Worm (Caenorhabditis elegans) whole organism, L1 larva: ENCODE measurements around the gene R13D11.10.

Source experiments
- C04F5.9 ChIP-seq: sonication (generic microtip); optimal IDR thresholded peaks from 2 replicates; lab custom pipeline; 2016; ENCODE audit warnings: missing genetic modification characterization, missing compliant biosample characterization
- C34B4.2 ChIP-seq: sonication (generic microtip); optimal IDR thresholded peaks from 2 replicates; lab custom pipeline; 2017; ENCODE audit warnings: mild to moderate bottlenecking, missing genetic modification characterization, missing compliant biosample characterization
- F16B12.6 ChIP-seq: fragments of 150-350 bp; optimal IDR thresholded peaks from 2 replicates; lab custom pipeline; 2014; ENCODE audit warnings: missing biosample characterization, missing genetic modification characterization
- Y116A8C.19 ChIP-seq: sonication (generic microtip); optimal IDR thresholded peaks from 2 replicates; lab custom pipeline; 2016; ENCODE audit warnings: missing compliant biosample characterization, missing genetic modification characterization, borderline replicate concordance
- aha-1 ChIP-seq: fragments of 150-350 bp; optimal IDR thresholded peaks from 2 replicates; lab custom pipeline; 2014; ENCODE audit warnings: missing biosample characterization, missing genetic modification characterization
- alr-1 ChIP-seq: fragments of 200-800 bp; sonication (Bioruptor generic); optimal IDR thresholded peaks from 2 replicates; lab custom pipeline; 2018; ENCODE audit warnings: borderline replicate concordance, mild to moderate bottlenecking, missing genetic modification characterization, missing compliant biosample characterization
- aly-2 ChIP-seq: fragments of 150-350 bp; optimal IDR thresholded peaks from 2 replicates; lab custom pipeline; 2014; ENCODE audit warnings: missing biosample characterization, missing genetic modification characterization
- ama-1 ChIP-seq: fragments of 150-350 bp; optimal IDR thresholded peaks from 2 replicates; lab custom pipeline; 2014
- blmp-1 ChIP-seq: fragments of 150-350 bp; optimal IDR thresholded peaks from 2 replicates; lab custom pipeline; 2014; ENCODE audit warnings: missing biosample characterization, missing genetic modification characterization
- ceh-82 ChIP-seq, 3 experiments: fragments of 150-350 bp in 1 of 3; sonication (generic microtip) in 2 of 3; optimal IDR thresholded peaks; 2 replicates each; lab custom pipeline; 2014 to 2017; ENCODE audit warnings: missing biosample characterization in 3 of 3, missing genetic modification characterization in 3 of 3
- ceh-88 ChIP-seq: fragments of 200-800 bp; sonication (Bioruptor generic); IDR thresholded peaks from 2 replicates; pipeline ENCODE4 v1.3.6; 2022; ENCODE audit warnings: missing genetic modification characterization, missing compliant biosample characterization
- ceh-90 ChIP-seq: sonication (generic microtip); optimal IDR thresholded peaks from 2 replicates; lab custom pipeline; 2016; ENCODE audit warnings: missing genetic modification characterization, missing compliant biosample characterization
- ces-1 ChIP-seq: fragments of 150-350 bp; optimal IDR thresholded peaks from 2 replicates; lab custom pipeline; 2014; ENCODE audit warnings: missing biosample characterization, missing genetic modification reagents, missing genetic modification characterization
- dsc-1 ChIP-seq: sonication (generic microtip); optimal IDR thresholded peaks from 2 replicates; lab custom pipeline; 2016; ENCODE audit warnings: mild to moderate bottlenecking, missing genetic modification characterization, missing compliant biosample characterization
- efl-3 ChIP-seq: fragments of 200-800 bp; sonication (Bioruptor generic); optimal IDR thresholded peaks from 2 replicates; lab custom pipeline; 2018; ENCODE audit warnings: mild to moderate bottlenecking, missing genetic modification characterization, missing compliant biosample characterization
- egl-13 ChIP-seq: sonication (generic microtip); optimal IDR thresholded peaks from 2 replicates; lab custom pipeline; 2016; ENCODE audit warnings: missing genotype, missing genetic modification reagents, missing genetic modification characterization, missing compliant biosample characterization
- egl-27 ChIP-seq, 2 experiments: fragments of 150-350 bp in 1 of 2; sonication (generic microtip); optimal IDR thresholded peaks; 3 replicates each; lab custom pipeline; 2017 to 2018; ENCODE audit warnings: missing biosample characterization in 2 of 2, missing genetic modification characterization in 2 of 2, missing genetic modification reagents in 2 of 2
- elt-2 ChIP-seq: sonication (generic microtip); optimal IDR thresholded peaks from 2 replicates; lab custom pipeline; 2016; ENCODE audit warnings: missing genetic modification characterization, mild to moderate bottlenecking, inconsistent platforms, missing compliant biosample characterization, missing genetic modification reagents
- fos-1 ChIP-seq: fragments of 150-350 bp; optimal IDR thresholded peaks from 2 replicates; lab custom pipeline; 2014; ENCODE audit warnings: missing biosample characterization, missing genetic modification characterization
- hpl-2 ChIP-seq: fragments of 150-350 bp; optimal IDR thresholded peaks from 2 replicates; lab custom pipeline; 2014; ENCODE audit warnings: missing biosample characterization, missing genetic modification reagents, missing genetic modification characterization
- irx-1 ChIP-seq: sonication (generic microtip); optimal IDR thresholded peaks from 2 replicates; lab custom pipeline; 2016; ENCODE audit warnings: missing genetic modification characterization, missing compliant biosample characterization
- isw-1 ChIP-seq: fragments of 200-800 bp; sonication (Bioruptor generic); IDR thresholded peaks from 2 replicates; pipeline ENCODE4 v1.3.6; 2022; ENCODE audit warnings: missing genetic modification characterization, missing compliant biosample characterization
- lin-13 ChIP-seq: fragments of 150-350 bp; optimal IDR thresholded peaks from 2 replicates; lab custom pipeline; 2014; ENCODE audit warnings: missing biosample characterization, missing genetic modification reagents, missing genetic modification characterization
- lin-14 ChIP-seq: fragments of 200-800 bp; sonication (Bioruptor generic); optimal IDR thresholded peaks from 2 replicates; lab custom pipeline; 2018; ENCODE audit warnings: mild to moderate bottlenecking, missing genetic modification characterization, moderate library complexity, missing compliant biosample characterization
- lin-35 ChIP-seq, 2 experiments: fragments of 150-350 bp; optimal IDR thresholded peaks; 2 replicates each; lab custom pipeline; 2014; ENCODE audit warnings: missing biosample characterization in 2 of 2, missing genetic modification characterization in 2 of 2, missing genetic modification reagents in 2 of 2
- lin-39 ChIP-seq: fragments of 150-350 bp; optimal IDR thresholded peaks from 2 replicates; lab custom pipeline; 2014; ENCODE audit warnings: missing biosample characterization, missing genetic modification reagents, missing genetic modification characterization
- lsy-2 ChIP-seq, 2 experiments: fragments of 150-350 bp; optimal IDR thresholded peaks; 2 replicates each; lab custom pipeline; 2014; ENCODE audit warnings: missing biosample characterization in 2 of 2, missing genetic modification characterization in 2 of 2
- mab-9 ChIP-seq: fragments of 200-800 bp; sonication (Bioruptor generic); IDR thresholded peaks from 2 replicates; pipeline ENCODE4 v1.3.6; 2022; ENCODE audit warnings: missing genetic modification reagents, missing genetic modification characterization, missing compliant biosample characterization
- mdl-1 ChIP-seq, 2 experiments: fragments of 150-350 bp; optimal IDR thresholded peaks; 2 replicates each; lab custom pipeline; 2014 to 2017; ENCODE audit warnings: missing biosample characterization in 2 of 2, missing genetic modification characterization in 2 of 2, inconsistent platforms in 1 of 2
- mep-1 ChIP-seq: fragments of 150-350 bp; optimal IDR thresholded peaks from 2 replicates; lab custom pipeline; 2014; ENCODE audit warnings: missing biosample characterization, missing genetic modification characterization
- nhr-12 ChIP-seq: sonication (generic microtip); optimal IDR thresholded peaks from 2 replicates; lab custom pipeline; 2017; ENCODE audit warnings: missing biosample characterization, missing genetic modification characterization
- nhr-20 ChIP-seq: sonication (generic microtip); optimal IDR thresholded peaks from 2 replicates; lab custom pipeline; 2016; ENCODE audit warnings: mild to moderate bottlenecking, missing genetic modification characterization, missing compliant biosample characterization
- nhr-47 ChIP-seq: sonication (generic microtip); optimal IDR thresholded peaks from 2 replicates; lab custom pipeline; 2016; ENCODE audit warnings: mild to moderate bottlenecking, missing genetic modification characterization, moderate library complexity, missing compliant biosample characterization
- nhr-71 ChIP-seq: sonication (generic microtip); optimal IDR thresholded peaks from 2 replicates; lab custom pipeline; 2016; ENCODE audit warnings: mild to moderate bottlenecking, missing genetic modification characterization, moderate library complexity, missing compliant biosample characterization
- nhr-76 ChIP-seq: sonication (generic microtip); optimal IDR thresholded peaks from 2 replicates; lab custom pipeline; 2017; ENCODE audit warnings: missing biosample characterization, missing genetic modification characterization
- nhr-90 ChIP-seq: sonication (generic microtip); optimal IDR thresholded peaks from 2 replicates; lab custom pipeline; 2016; ENCODE audit warnings: mild to moderate bottlenecking, missing genetic modification characterization, missing compliant biosample characterization; ENCODE audit not compliant: poor library complexity
- pag-3 ChIP-seq: sonication (generic microtip); optimal IDR thresholded peaks from 2 replicates; lab custom pipeline; 2017; ENCODE audit warnings: missing genetic modification characterization, mild to moderate bottlenecking, missing compliant biosample characterization, antibody characterized with exemption, borderline replicate concordance; ENCODE audit not compliant: insufficient read depth
- pqm-1 ChIP-seq: sonication (generic microtip); optimal IDR thresholded peaks from 3 replicates; lab custom pipeline; 2017; ENCODE audit warnings: missing biosample characterization, missing genetic modification characterization
- rnt-1 ChIP-seq: sonication (generic microtip); optimal IDR thresholded peaks from 2 replicates; lab custom pipeline; 2016; ENCODE audit warnings: mild to moderate bottlenecking, missing genetic modification characterization, moderate library complexity, missing compliant biosample characterization
- snpc-4 ChIP-seq: fragments of 150-350 bp; optimal IDR thresholded peaks from 2 replicates; lab custom pipeline; 2014; ENCODE audit warnings: missing biosample characterization, missing genetic modification characterization
- sup-37 ChIP-seq: fragments of 200-800 bp; sonication (Bioruptor generic); optimal IDR thresholded peaks from 2 replicates; lab custom pipeline; 2018; ENCODE audit warnings: mild to moderate bottlenecking, missing genetic modification characterization, missing compliant biosample characterization
- tbx-2 ChIP-seq: sonication (generic microtip); optimal IDR thresholded peaks from 2 replicates; lab custom pipeline; 2016; ENCODE audit warnings: missing genetic modification characterization, missing compliant biosample characterization
- tlp-1 ChIP-seq: fragments of 150-350 bp; optimal IDR thresholded peaks from 2 replicates; lab custom pipeline; 2014; ENCODE audit warnings: missing biosample characterization, missing genetic modification characterization
- unc-130 ChIP-seq: fragments of 150-350 bp; optimal IDR thresholded peaks from 2 replicates; lab custom pipeline; 2017; ENCODE audit warnings: missing biosample characterization, missing genetic modification characterization, inconsistent platforms
- unc-30 ChIP-seq: sonication (generic microtip); optimal IDR thresholded peaks from 2 replicates; lab custom pipeline; 2017; ENCODE audit warnings: missing biosample characterization, missing genetic modification characterization
- unc-62 ChIP-seq: fragments of 150-350 bp; optimal IDR thresholded peaks from 2 replicates; lab custom pipeline; 2014; ENCODE audit warnings: missing biosample characterization, missing genetic modification reagents, missing genetic modification characterization
- unc-86 ChIP-seq: sonication (generic microtip); optimal IDR thresholded peaks from 2 replicates; lab custom pipeline; 2016; ENCODE audit warnings: missing genetic modification characterization, missing compliant biosample characterization
- vab-15 ChIP-seq: sonication (generic microtip); optimal IDR thresholded peaks from 2 replicates; lab custom pipeline; 2017; ENCODE audit warnings: missing genotype, mild to moderate bottlenecking, missing genetic modification characterization, missing compliant biosample characterization
- zag-1 ChIP-seq: fragments of 150-350 bp; optimal IDR thresholded peaks from 2 replicates; lab custom pipeline; 2014; ENCODE audit warnings: missing biosample characterization, missing genetic modification characterization
- zip-4 ChIP-seq: fragments of 200-800 bp; sonication (Bioruptor generic); optimal IDR thresholded peaks from 2 replicates; lab custom pipeline; 2018; ENCODE audit warnings: mild to moderate bottlenecking, missing genetic modification characterization, moderate library complexity, missing compliant biosample characterization
- ztf-4 ChIP-seq: fragments of 150-350 bp; optimal IDR thresholded peaks from 2 replicates; lab custom pipeline; 2014; ENCODE audit warnings: missing biosample characterization, missing genetic modification characterization

R13D11.10 gene

DNA sequence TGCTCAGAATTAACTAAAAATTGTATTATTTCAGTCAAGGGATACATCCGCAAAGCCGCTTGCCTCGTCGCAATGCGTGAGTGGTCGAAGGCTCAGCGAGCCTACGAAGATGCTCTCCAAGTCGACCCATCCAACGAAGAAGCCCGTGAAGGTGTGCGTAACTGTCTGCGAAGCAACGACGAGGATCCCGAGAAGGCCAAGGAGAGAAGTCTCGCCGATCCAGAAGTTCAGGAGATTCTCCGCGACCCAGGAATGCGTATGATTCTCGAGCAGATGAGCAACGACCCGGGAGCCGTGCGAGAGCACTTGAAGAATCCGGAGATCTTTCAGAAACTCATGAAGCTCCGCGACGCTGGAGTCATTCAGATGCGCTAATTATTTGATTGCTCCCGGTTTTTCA is 38.7 kb downstream of the R13D11.10 start:
- TF ChIP-seq tbx-2 (tag; lab: Kevin White, UChicago) (no peak), egl-27 (tag; optimal IDR thresholded peaks at IDR 0.05; lab: Kevin White, UChicago) (no peak), mdl-1 (tag; optimal IDR thresholded peaks at IDR 0.05; lab: Kevin White, UChicago) (no peak), rnt-1 (no peak), zip-4 (GFP tag; lab: Kevin White, UChicago) (no peak)

DNA sequence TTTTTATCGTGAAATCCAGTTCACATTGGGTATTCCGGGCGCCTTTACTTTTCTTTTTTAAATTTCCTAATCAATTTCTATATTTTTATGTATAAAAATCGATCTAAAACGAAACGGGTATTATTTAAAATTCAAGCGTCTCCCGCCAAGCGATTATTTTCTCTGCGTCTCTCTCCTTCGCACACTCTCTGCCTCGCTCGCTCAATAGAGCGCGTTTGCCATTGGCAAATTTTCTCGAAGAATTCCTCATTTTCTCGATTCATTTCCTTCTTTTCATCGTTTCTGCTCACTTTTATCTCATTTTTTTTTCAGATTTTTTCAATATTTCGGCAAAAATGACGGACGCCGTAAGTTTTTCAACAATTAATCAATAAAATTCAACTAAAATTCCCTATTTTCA is 39.7 kb downstream of the R13D11.10 start, which contains the start of gene sti-1:
TSS of gene sti-1 (plus strand) at position 263 of the 400 bp plus-strand sequence.
- TF ChIP-seq pag-3 (tag; lab: Kevin White, UChicago) (no peak), tbx-2 (tag; lab: Kevin White, UChicago) (peak; percentile 91), snpc-4 (tag; lab: Kevin White, UChicago) (peak; percentile 65), ces-1 (no peak), ama-1 (lab: Kevin White, UChicago) (peak; percentile 56), lsy-2 (tag; optimal IDR thresholded peaks at IDR 0.05; lab: Kevin White, UChicago) (peak; percentile 89 to 91), unc-130 (tag; lab: Kevin White, UChicago) (peak; percentile 89), isw-1 (GFP tag; lab: Robert Waterston, UW) (peak; percentile 87), ztf-4 (tag; lab: Kevin White, UChicago) (no peak), zag-1 (tag; lab: Kevin White, UChicago) (no peak), lin-39 (tag; lab: Kevin White, UChicago) (peak; percentile 84), mep-1 (tag; lab: Kevin White, UChicago) (peak; percentile 95), alr-1 (no peak), unc-86 (peak; percentile 87), nhr-76 (tag; lab: Kevin White, UChicago) (no peak), ceh-90 (tag; lab: Kevin White, UChicago) (no peak), unc-30 (tag; lab: Kevin White, UChicago) (no peak), lin-14 (GFP tag; lab: Kevin White, UChicago) (peak; percentile 98), aha-1 (no peak), fos-1 (tag; lab: Kevin White, UChicago) (peak; percentile 76), aly-2 (tag; lab: Kevin White, UChicago) (peak; percentile 51), pqm-1 (tag; lab: Kevin White, UChicago) (no peak), tlp-1 (tag; lab: Kevin White, UChicago) (no peak), ceh-82 (tag; optimal IDR thresholded peaks at IDR 0.05; lab: Kevin White, UChicago) (peak; percentile 85 to 92 (median 88)), Y116A8C.19 (tag; lab: Kevin White, UChicago) (no peak), elt-2 (tag; lab: Kevin White, UChicago) (peak; percentile 49), lin-13 (GFP tag; lab: Kevin White, UChicago) (peak; percentile 79), lin-35 (GFP tag; optimal IDR thresholded peaks at IDR 0.05; lab: Kevin White, UChicago) (peak; percentile 97 to 99), egl-13 (tag; lab: Kevin White, UChicago) (peak; percentile 89), hpl-2 (GFP tag; lab: Kevin White, UChicago) (no peak), mab-9 (peak; percentile 79), efl-3 (no peak), irx-1 (tag; lab: Kevin White, UChicago) (peak; percentile 81), vab-15 (tag; lab: Kevin White, UChicago) (peak; percentile 24), C34B4.2 (tag; lab: Kevin White, UChicago) (no peak), F16B12.6 (tag; lab: Kevin White, UChicago) (peak; percentile 36), nhr-71 (tag; lab: Kevin White, UChicago) (peak; percentile 95), dsc-1 (tag; lab: Kevin White, UChicago) (peak; percentile 92), sup-37 (peak; percentile 72), nhr-90 (tag; lab: Kevin White, UChicago) (peak; percentile 89), unc-62 (no peak), nhr-12 (tag; lab: Kevin White, UChicago) (no peak), blmp-1 (tag; lab: Kevin White, UChicago) (peak; percentile 74), nhr-47 (tag; lab: Kevin White, UChicago) (peak; percentile 93), nhr-20 (peak; percentile 93), ceh-88 (GFP tag; lab: Robert Waterston, UW) (peak; percentile 53; the same call in 1 of the 2 replicates), C04F5.9 (tag; lab: Kevin White, UChicago) (peak; percentile 41)
